Worm (Caenorhabditis elegans): ENCODE measurements around the gene cash-1.

The cash-1 gene

ce11 chrV:10361830-10362397 is at the start of gene cash-1 (continued):
- peak; percentile 12 for TF ChIP-seq dsc-1 (tag; optimal IDR thresholded peaks at IDR 0.05)
- TF ChIP-seq egl-13 (tag; optimal IDR thresholded peaks at IDR 0.05): peak; percentile 22
- TF ChIP-seq ceh-82 (tag; optimal IDR thresholded peaks at IDR 0.05): peak; percentile 6 to 77 (median 18)
- TF ChIP-seq dpl-1 (GFP tag; optimal IDR thresholded peaks at IDR 0.05): peak; percentile 80 to 89 (median 83)
- peak; percentile 43 for TF ChIP-seq elt-2 (tag; optimal IDR thresholded peaks at IDR 0.05)
- TF ChIP-seq sup-37 (GFP tag; optimal IDR thresholded peaks at IDR 0.05): no peak
- peak; percentile 68 for TF ChIP-seq xbp-1 (tag; optimal IDR thresholded peaks at IDR 0.05)
- TF ChIP-seq unc-130 (tag; optimal IDR thresholded peaks at IDR 0.05): peak; percentile 68
- no peak; the same call in 1 of the 2 replicates for TF ChIP-seq ceh-88 (GFP tag; IDR thresholded peaks at IDR 0.05)
- TF ChIP-seq lin-35 (GFP tag; optimal IDR thresholded peaks at IDR 0.05): peak; percentile 88 to 95
- peak; percentile 38 for TF ChIP-seq C16A3.4 (tag; optimal IDR thresholded peaks at IDR 0.05)
- no peak for TF ChIP-seq zag-1 (tag; optimal IDR thresholded peaks at IDR 0.05)
- peak; percentile 46 for TF ChIP-seq vab-15 (tag; optimal IDR thresholded peaks at IDR 0.05)
- TF ChIP-seq skn-1 (tag; optimal IDR thresholded peaks at IDR 0.05): peak; percentile 77
- peak; percentile 73 for TF ChIP-seq nhr-20 (tag; optimal IDR thresholded peaks at IDR 0.05)
- peak; percentile 58 for TF ChIP-seq nhr-19 (GFP tag; conservative IDR thresholded peaks at IDR 0.05)
- peak; percentile 82 for TF ChIP-seq nhr-71 (tag; optimal IDR thresholded peaks at IDR 0.05)
- peak; percentile 72 for TF ChIP-seq snu-23 (GFP tag; optimal IDR thresholded peaks at IDR 0.05)
- TF ChIP-seq zip-4 (GFP tag; optimal IDR thresholded peaks at IDR 0.05): no peak
- peak; percentile 67 for TF ChIP-seq isw-1 (GFP tag; IDR thresholded peaks at IDR 0.05)
- no peak for TF ChIP-seq Y116A8C.19 (tag; optimal IDR thresholded peaks at IDR 0.05; ENCODE audit: borderline replicate concordance)
- no peak for TF ChIP-seq tlp-1 (tag; optimal IDR thresholded peaks at IDR 0.05)
- peak; percentile 11 for TF ChIP-seq pax-3 (tag; optimal IDR thresholded peaks at IDR 0.05)
- no peak for TF ChIP-seq fos-1 (tag; optimal IDR thresholded peaks at IDR 0.05)
- peak; percentile 10 for TF ChIP-seq F16B12.6 (tag; optimal IDR thresholded peaks at IDR 0.05)
- TF ChIP-seq sox-4 (tag; optimal IDR thresholded peaks at IDR 0.05): no peak
- TF ChIP-seq blmp-1 (tag; optimal IDR thresholded peaks at IDR 0.05): peak; percentile 74
- no peak for TF ChIP-seq nhr-28 (tag; optimal IDR thresholded peaks at IDR 0.05)
- TF ChIP-seq nhr-84 (tag; optimal IDR thresholded peaks at IDR 0.05): no peak
- TF ChIP-seq nhr-11 (tag; optimal IDR thresholded peaks at IDR 0.05): no peak
- TF ChIP-seq hpl-2 (GFP tag; optimal IDR thresholded peaks at IDR 0.05): peak; percentile 14
- no peak for TF ChIP-seq egl-27 (tag; optimal IDR thresholded peaks at IDR 0.05)

ce11 chrV:10313953-10314352 is 48.1 kb upstream of the cash-1 start, which contains the start of gene gcy-6:
TSS of gene gcy-6 (minus strand) at chrV:10314053.
- TF ChIP-seq snu-23 (GFP tag; optimal IDR thresholded peaks at IDR 0.05): no peak
- TF ChIP-seq nhr-12 (tag; optimal IDR thresholded peaks at IDR 0.05): no peak
- no peak for TF ChIP-seq unc-98 (GFP tag; IDR thresholded peaks at IDR 0.05)
- no peak for TF ChIP-seq mdl-1 (tag; optimal IDR thresholded peaks at IDR 0.05)
- TF ChIP-seq sox-4 (tag; optimal IDR thresholded peaks at IDR 0.05): no peak
- TF ChIP-seq ama-1 (optimal IDR thresholded peaks at IDR 0.05): no peak
- TF ChIP-seq C16A3.4 (tag; optimal IDR thresholded peaks at IDR 0.05): no peak
- TF ChIP-seq nhr-19 (GFP tag; conservative IDR thresholded peaks at IDR 0.05): no peak
- TF ChIP-seq alr-1 (tag; optimal IDR thresholded peaks at IDR 0.05; ENCODE audit: borderline replicate concordance): no peak
- TF ChIP-seq pqm-1 (tag; optimal IDR thresholded peaks at IDR 0.05): no peak
- no peak for TF ChIP-seq lin-35 (GFP tag; optimal IDR thresholded peaks at IDR 0.05)
- TF ChIP-seq irx-1 (tag; optimal IDR thresholded peaks at IDR 0.05): no peak
- no peak for TF ChIP-seq nhr-85 (tag)
- TF ChIP-seq elt-3 (tag; optimal IDR thresholded peaks at IDR 0.05): no peak
- TF ChIP-seq mep-1 (tag; optimal IDR thresholded peaks at IDR 0.05): no peak
- no peak for TF ChIP-seq lir-3 (tag; optimal IDR thresholded peaks at IDR 0.05; ENCODE audit: poor library complexity)
- TF ChIP-seq jun-1 (tag; optimal IDR thresholded peaks at IDR 0.05): no peak
- no peak for TF ChIP-seq lin-39 (tag; optimal IDR thresholded peaks at IDR 0.05)
- TF ChIP-seq lsy-2 (tag; optimal IDR thresholded peaks at IDR 0.05): no peak

Data from whole organism, L1 larva.